Fruit fly (Drosophila melanogaster): ENCODE data around the gene FucTB.

Gene FucTB

DNA sequence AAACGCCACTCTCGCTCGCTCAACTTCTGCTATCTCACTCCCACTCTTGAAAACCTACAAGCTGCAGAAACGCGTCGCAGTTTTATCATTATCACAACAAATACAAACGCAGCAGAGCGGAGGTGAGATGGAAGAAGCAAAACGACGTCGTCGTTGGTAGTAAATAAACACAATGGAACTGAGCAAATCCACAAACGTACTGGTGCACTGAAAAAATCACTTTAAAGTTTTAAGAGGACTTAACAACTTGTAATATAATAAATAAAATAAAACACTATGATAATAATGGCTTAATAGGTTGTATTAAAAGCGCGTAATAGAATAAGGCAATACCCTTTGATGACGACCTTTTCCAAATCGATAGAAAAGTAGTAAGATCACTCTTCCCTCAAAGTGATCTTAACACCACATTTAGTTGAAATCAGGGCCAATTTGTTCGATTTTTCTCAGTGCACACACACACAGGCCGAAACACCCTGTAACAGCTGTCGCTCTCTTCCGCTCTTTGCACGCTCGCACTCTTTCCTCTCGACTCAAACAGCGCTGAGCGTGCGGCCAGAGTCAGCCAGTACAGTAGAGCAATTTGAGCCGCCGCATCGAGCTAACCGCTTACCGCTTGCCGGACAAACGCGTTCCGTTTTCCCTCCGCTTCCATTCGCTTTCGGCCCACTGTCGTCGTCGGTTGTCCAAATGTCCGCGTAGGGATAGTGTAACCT, 18.6 kb upstream of the FucTB start (continued):
- TF ChIP-seq Hmr (GFP tag; optimal IDR thresholded peaks at IDR 0.05) (peak; percentile 96), CG14860 (GFP tag; IDR thresholded peaks at IDR 0.05; ENCODE audit: partially characterized antibody) (no peak), Sox102F (GFP tag; optimal IDR thresholded peaks at IDR 0.05) (peak; percentile 88), CG18619 (GFP tag; optimal IDR thresholded peaks at IDR 0.05) (peak; percentile 98), TFAM (GFP tag; optimal IDR thresholded peaks at IDR 0.05) (peak; percentile 76), chm (GFP tag; IDR thresholded peaks at IDR 0.05) (peak; percentile 75), tap (tag; optimal IDR thresholded peaks at IDR 0.05) (peak; percentile 90), CG18599 (GFP tag; optimal IDR thresholded peaks at IDR 0.05) (peak; percentile 96), Asciz (GFP tag; optimal IDR thresholded peaks at IDR 0.05) (peak; percentile 92), kni (GFP tag; optimal IDR thresholded peaks at IDR 0.05) (peak; percentile 94), CG6254 (GFP tag; optimal IDR thresholded peaks at IDR 0.05) (peak; percentile 98), CG1233 (GFP tag; optimal IDR thresholded peaks at IDR 0.05) (peak; percentile 95), CG16815 (GFP tag; optimal IDR thresholded peaks at IDR 0.05) (peak; percentile 95), CG8478 (optimal IDR thresholded peaks at IDR 0.05) (no peak), Nf-YB (GFP tag; optimal IDR thresholded peaks at IDR 0.05) (peak; percentile 81), CG2875 (GFP tag; optimal IDR thresholded peaks at IDR 0.05) (peak; percentile 93), CG34224 (GFP tag; IDR thresholded peaks at IDR 0.05; ENCODE audit: partially characterized antibody) (peak; percentile 23; the same call in 2 of the 3 replicates), cg (GFP tag; optimal IDR thresholded peaks at IDR 0.05) (peak; percentile 88), CG3838 (GFP tag; optimal IDR thresholded peaks at IDR 0.05) (peak; percentile 75), CG4424 (GFP tag; optimal IDR thresholded peaks at IDR 0.05) (peak; percentile 95), aop (GFP tag; IDR thresholded peaks at IDR 0.05) (peak; percentile 67), tx (GFP tag; optimal IDR thresholded peaks at IDR 0.05) (peak; percentile 82), stwl (tag; optimal IDR thresholded peaks at IDR 0.05) (peak; percentile 30), Doc2 (GFP tag; IDR thresholded peaks at IDR 0.05) (no peak; the same call in 1 of the 2 replicates), CG6683 (GFP tag; optimal IDR thresholded peaks at IDR 0.05) (peak; percentile 89), CG2199 (GFP tag; IDR thresholded peaks at IDR 0.05) (peak; percentile 82; the same call in 2 of the 3 replicates), dimm (GFP tag; IDR thresholded peaks at IDR 0.05) (peak; percentile 84), CG16813 (GFP tag; IDR thresholded peaks at IDR 0.05; ENCODE audit: partially characterized antibody) (peak; percentile 37; the same call in 1 of the 3 replicates), bigmax (GFP tag; optimal IDR thresholded peaks at IDR 0.05) (no peak), Nf-YA (GFP tag; IDR thresholded peaks at IDR 0.05) (no peak; the same call in 1 of the 2 replicates), pb (GFP tag; optimal IDR thresholded peaks at IDR 0.05) (peak; percentile 69), CG11398 (GFP tag; optimal IDR thresholded peaks at IDR 0.05) (peak; percentile 34), CG7745 (tag; optimal IDR thresholded peaks at IDR 0.05) (peak; percentile 89), CG2678 (tag; optimal IDR thresholded peaks at IDR 0.05) (peak; percentile 97), Nf-YC (tag; optimal IDR thresholded peaks at IDR 0.05) (peak; percentile 88), Eip74EF (GFP tag; optimal IDR thresholded peaks at IDR 0.05) (peak in 1 of 2 experiments; percentile 92), CG1792 (GFP tag; optimal IDR thresholded peaks at IDR 0.05) (peak; percentile 60), D19B (GFP tag; optimal IDR thresholded peaks at IDR 0.05) (peak; percentile 81), CG1529 (GFP tag; optimal IDR thresholded peaks at IDR 0.05) (peak; percentile 93), CoRest (tag; optimal IDR thresholded peaks at IDR 0.05) (peak; percentile 98), CG17328 (GFP tag; IDR thresholded peaks at IDR 0.05) (peak; percentile 93), jing (GFP tag; optimal IDR thresholded peaks at IDR 0.05) (peak; percentile 96), CG8290 (GFP tag; optimal IDR thresholded peaks at IDR 0.05) (peak; percentile 97), CG8290 (tag; optimal IDR thresholded peaks at IDR 0.05) (peak; percentile 86 to 87), ham (GFP tag; IDR thresholded peaks at IDR 0.05) (peak; percentile 83), Atf-2 (GFP tag; optimal IDR thresholded peaks at IDR 0.05) (peak; percentile 90), tin (GFP tag; optimal IDR thresholded peaks at IDR 0.05) (peak; percentile 97), wek (GFP tag; optimal IDR thresholded peaks at IDR 0.05) (peak; percentile 43), al (GFP tag; IDR thresholded peaks at IDR 0.05) (peak; percentile 94)
